Fruit fly (Drosophila melanogaster) whole organism, embryonic: ENCODE data around the gene Hand.

Experiments used
- Atf6 ChIP-seq: fragments of 200-800 bp; sonication (Bioruptor generic); IDR thresholded peaks from 2 replicates; pipeline ENCODE4 v1.3.6; 2022; ENCODE audit warnings: missing biosample characterization, missing genetic modification characterization
- Bgb ChIP-seq: fragments of 200-800 bp; sonication (Bioruptor generic); IDR thresholded peaks from 2 replicates; pipeline ENCODE4 v1.3.6; 2022; ENCODE audit warnings: missing biosample characterization, missing genetic modification characterization; ENCODE audit not compliant: partially characterized antibody
- CG10462 ChIP-seq: fragments of 200-800 bp; sonication (Bioruptor generic); optimal IDR thresholded peaks from 2 replicates; lab custom pipeline; 2016; ENCODE audit warnings: missing biosample characterization, missing genetic modification characterization
- CG10979 ChIP-seq: fragments of 200-800 bp; sonication (Bioruptor generic); optimal IDR thresholded peaks from 2 replicates; lab custom pipeline; 2018; ENCODE audit warnings: missing biosample characterization, mild to moderate bottlenecking, missing genetic modification characterization, moderate library complexity
- CG11247 ChIP-seq: fragments of 200-800 bp; sonication (Bioruptor generic); IDR thresholded peaks from 2 replicates; pipeline ENCODE4 v1.3.6; 2022; ENCODE audit warnings: missing biosample characterization, missing genetic modification characterization
- CG11398 ChIP-seq: fragments of 200-800 bp; sonication (Bioruptor generic); optimal IDR thresholded peaks from 2 replicates; lab custom pipeline; 2016; ENCODE audit warnings: missing biosample characterization, missing genetic modification characterization
- CG11560 ChIP-seq: fragments of 200-800 bp; sonication (Bioruptor generic); IDR thresholded peaks from 3 replicates; pipeline ENCODE4 v1.3.6; 2022; ENCODE audit warnings: missing biosample characterization, missing genetic modification characterization
- CG12219 ChIP-seq: fragments of 200-800 bp; sonication (Bioruptor generic); optimal IDR thresholded peaks from 3 replicates; lab custom pipeline; 2018; ENCODE audit warnings: missing biosample characterization, mild to moderate bottlenecking, missing genetic modification characterization
- CG13287 ChIP-seq: fragments of 200-800 bp; sonication (Bioruptor generic); IDR thresholded peaks from 2 replicates; pipeline ENCODE4 v1.3.6; 2022; ENCODE audit warnings: missing biosample characterization, missing genetic modification characterization; ENCODE audit not compliant: partially characterized antibody
- CG15514 ChIP-seq: fragments of 200-800 bp; sonication (Bioruptor generic); optimal IDR thresholded peaks from 3 replicates; lab custom pipeline; 2017; ENCODE audit warnings: missing biosample characterization, missing genetic modification characterization, mild to moderate bottlenecking, moderate library complexity, missing genetic modification reagents
- CG16813 ChIP-seq: fragments of 200-800 bp; sonication (Bioruptor generic); IDR thresholded peaks from 3 replicates; pipeline ENCODE4 v1.3.6; 2022; ENCODE audit warnings: missing biosample characterization, missing genetic modification characterization; ENCODE audit not compliant: partially characterized antibody
- CG17802 ChIP-seq: fragments of 200-800 bp; sonication (Bioruptor generic); optimal IDR thresholded peaks from 2 replicates; lab custom pipeline; 2018; ENCODE audit warnings: missing biosample characterization, mild to moderate bottlenecking, missing genetic modification characterization, moderate library complexity
- CG17912 ChIP-seq: fragments of 200-800 bp; sonication (Bioruptor generic); optimal IDR thresholded peaks from 2 replicates; lab custom pipeline; 2018; ENCODE audit warnings: missing biosample characterization, mild to moderate bottlenecking, missing genetic modification characterization
- CG3163 ChIP-seq: fragments of 200-800 bp; sonication (Bioruptor generic); optimal IDR thresholded peaks from 3 replicates; lab custom pipeline; 2016; ENCODE audit warnings: missing biosample characterization, missing genetic modification characterization
- CG32767 ChIP-seq: fragments of 200-800 bp; sonication (Bioruptor generic); IDR thresholded peaks from 2 replicates; pipeline ENCODE4 v1.3.6; 2022; ENCODE audit warnings: missing biosample characterization, missing genetic modification characterization
- CG33557 ChIP-seq: fragments of 200-800 bp; sonication (Bioruptor generic); optimal IDR thresholded peaks from 2 replicates; lab custom pipeline; 2019; ENCODE audit warnings: missing biosample characterization, mild to moderate bottlenecking, missing genetic modification characterization, moderate library complexity
- CG3838 ChIP-seq: fragments of 200-800 bp; sonication (Bioruptor generic); optimal IDR thresholded peaks from 3 replicates; lab custom pipeline; 2016; ENCODE audit warnings: missing biosample characterization, missing genetic modification characterization
- CG7786 ChIP-seq: fragments of 200-800 bp; sonication (Bioruptor generic); optimal IDR thresholded peaks from 2 replicates; lab custom pipeline; 2016; ENCODE audit warnings: missing biosample characterization, missing genetic modification characterization
- CG9609 ChIP-seq: fragments of 200-800 bp; sonication (Bioruptor generic); optimal IDR thresholded peaks from 3 replicates; lab custom pipeline; 2016; ENCODE audit warnings: missing biosample characterization, missing genetic modification characterization
- D19A ChIP-seq: fragments of 200-800 bp; optimal IDR thresholded peaks from 3 replicates; lab custom pipeline; 2019; ENCODE audit warnings: missing biosample characterization, mild to moderate bottlenecking, missing genetic modification characterization, moderate library complexity
- Dip3 ChIP-seq: fragments of 200-800 bp; sonication (Bioruptor generic); optimal IDR thresholded peaks from 3 replicates; lab custom pipeline; 2016; ENCODE audit warnings: missing biosample characterization, missing genetic modification characterization
- Ets97D ChIP-seq: fragments of 200-800 bp; sonication (Bioruptor generic); optimal IDR thresholded peaks from 3 replicates; lab custom pipeline; 2016; ENCODE audit warnings: missing biosample characterization, missing genetic modification characterization
- H2.0 ChIP-seq: fragments of 200-800 bp; sonication (Bioruptor generic); IDR thresholded peaks from 2 replicates; pipeline ENCODE4 v1.3.6; 2022; ENCODE audit warnings: missing biosample characterization, missing genetic modification characterization
- HmgD ChIP-seq: fragments of 200-800 bp; sonication (Bioruptor generic); optimal IDR thresholded peaks from 3 replicates; lab custom pipeline; 2016; ENCODE audit warnings: missing biosample characterization, missing genetic modification characterization
- HmgZ ChIP-seq: fragments of 200-800 bp; sonication (Bioruptor generic); optimal IDR thresholded peaks from 2 replicates; lab custom pipeline; 2018; ENCODE audit warnings: missing biosample characterization, mild to moderate bottlenecking, missing genetic modification characterization
- Hr78 ChIP-seq, 2 experiments: fragments of 200-800 bp in 1 of 2; fragments of >200 bp in 1 of 2; sonication (Bioruptor generic) in 1 of 2; optimal IDR thresholded peaks; 2 replicates each; lab custom pipeline; 2017 to 2019; ENCODE audit warnings: missing biosample characterization in 2 of 2, missing genetic modification characterization in 2 of 2, mild to moderate bottlenecking in 1 of 2, moderate library complexity in 1 of 2
- Lhr ChIP-seq: fragments of 200-800 bp; sonication (Bioruptor generic); optimal IDR thresholded peaks from 3 replicates; lab custom pipeline; 2017; ENCODE audit warnings: mild to moderate bottlenecking, missing biosample characterization, missing genetic modification reagents, missing genetic modification characterization
- NfI ChIP-seq: fragments of 200-800 bp; sonication (Bioruptor generic); optimal IDR thresholded peaks from 3 replicates; lab custom pipeline; 2018; ENCODE audit warnings: missing biosample characterization, mild to moderate bottlenecking, missing genetic modification characterization, moderate library complexity
- PHDP ChIP-seq: fragments of 200-800 bp; sonication (Bioruptor generic); optimal IDR thresholded peaks from 3 replicates; lab custom pipeline; 2018; ENCODE audit warnings: missing biosample characterization, mild to moderate bottlenecking, missing genetic modification characterization, moderate library complexity
- Tbp ChIP-seq: fragments of >200 bp; optimal IDR thresholded peaks from 2 replicates; lab custom pipeline; 2018; ENCODE audit warnings: missing biosample characterization, missing genetic modification characterization
- al ChIP-seq: fragments of 200-800 bp; sonication (Bioruptor generic); IDR thresholded peaks from 2 replicates; pipeline ENCODE4 v1.3.6; 2022; ENCODE audit warnings: missing biosample characterization, missing genetic modification characterization
- bbx ChIP-seq: fragments of 200-800 bp; sonication (Bioruptor generic); IDR thresholded peaks from 2 replicates; pipeline ENCODE4 v1.3.6; 2022; ENCODE audit warnings: missing biosample characterization, missing genetic modification characterization; ENCODE audit not compliant: partially characterized antibody
- cad ChIP-seq: fragments of >200 bp; optimal IDR thresholded peaks from 2 replicates; lab custom pipeline; 2017; ENCODE audit warnings: missing biosample characterization, missing genetic modification characterization
- cas ChIP-seq: fragments of 200-800 bp; sonication (Bioruptor generic); IDR thresholded peaks from 2 replicates; pipeline ENCODE4 v1.3.6; 2022; ENCODE audit warnings: missing biosample characterization, missing genetic modification characterization
- chn ChIP-seq: fragments of 200-800 bp; sonication (Bioruptor generic); optimal IDR thresholded peaks from 2 replicates; lab custom pipeline; 2016; ENCODE audit warnings: missing biosample characterization, missing genetic modification characterization
- crp ChIP-seq, 2 experiments: fragments of 200-800 bp; sonication (Bioruptor generic); optimal IDR thresholded peaks; 2 replicates in 1 of 2; 3 replicates in 1 of 2; lab custom pipeline; 2017; ENCODE audit warnings: missing biosample characterization in 2 of 2, missing genetic modification characterization in 2 of 2, mild to moderate bottlenecking in 1 of 2, moderate library complexity in 1 of 2
- disco-r ChIP-seq: fragments of 200-800 bp; sonication (Bioruptor generic); optimal IDR thresholded peaks from 2 replicates; lab custom pipeline; 2016; ENCODE audit warnings: missing biosample characterization, missing genetic modification characterization
- dysf ChIP-seq: fragments of 200-800 bp; sonication (Bioruptor generic); IDR thresholded peaks from 3 replicates; pipeline ENCODE4 v1.3.6; 2022; ENCODE audit warnings: missing biosample characterization, missing genetic modification characterization
- en ChIP-seq: fragments of 200-800 bp; sonication (Bioruptor generic); optimal IDR thresholded peaks from 2 replicates; lab custom pipeline; 2016; ENCODE audit warnings: missing biosample characterization, missing genetic modification characterization
- gro ChIP-seq: fragments of 200-800 bp; sonication (Bioruptor generic); optimal IDR thresholded peaks from 2 replicates; lab custom pipeline; 2016; ENCODE audit warnings: missing biosample characterization, missing genetic modification characterization
- gt ChIP-seq: fragments of 200-800 bp; sonication (Bioruptor generic); IDR thresholded peaks from 2 replicates; pipeline ENCODE4 v1.3.6; 2022; ENCODE audit warnings: missing biosample characterization, missing genetic modification characterization
- hkb ChIP-seq, 2 experiments: fragments of 200-800 bp in 1 of 2; fragments of >200 bp in 1 of 2; sonication (Bioruptor generic) in 1 of 2; IDR thresholded peaks in 1 of 2; optimal IDR thresholded peaks in 1 of 2; 2 replicates each; pipeline versions ENCODE4 v1.3.6 to Lab custom; 2017 to 2022; ENCODE audit warnings: missing biosample characterization in 1 of 2, missing genetic modification characterization in 1 of 2
- inv ChIP-seq: fragments of 200-800 bp; sonication (Bioruptor generic); IDR thresholded peaks from 2 replicates; pipeline ENCODE4 v1.3.6; 2022; ENCODE audit warnings: missing biosample characterization, missing genetic modification characterization; ENCODE audit not compliant: partially characterized antibody
- luna ChIP-seq: fragments of 200-800 bp; sonication (Bioruptor generic); optimal IDR thresholded peaks from 2 replicates; lab custom pipeline; 2016; ENCODE audit warnings: missing biosample characterization, missing genetic modification characterization
- nerfin-1 ChIP-seq: fragments of 200-800 bp; sonication (Bioruptor generic); optimal IDR thresholded peaks from 3 replicates; lab custom pipeline; 2019; ENCODE audit warnings: missing biosample characterization, mild to moderate bottlenecking, missing genetic modification characterization, moderate library complexity
- nerfin-2 ChIP-seq: fragments of 200-800 bp; sonication (Bioruptor generic); IDR thresholded peaks from 2 replicates; pipeline ENCODE4 v1.3.6; 2022; ENCODE audit warnings: missing biosample characterization, missing genetic modification characterization; ENCODE audit not compliant: partially characterized antibody
- nmo ChIP-seq: fragments of 200-800 bp; sonication (Bioruptor generic); optimal IDR thresholded peaks from 2 replicates; lab custom pipeline; 2018; ENCODE audit warnings: missing biosample characterization, mild to moderate bottlenecking, missing genetic modification characterization, moderate library complexity
- nom ChIP-seq: fragments of 200-800 bp; sonication (Bioruptor generic); optimal IDR thresholded peaks from 2 replicates; lab custom pipeline; 2017; ENCODE audit warnings: missing biosample characterization, missing genetic modification characterization, mild to moderate bottlenecking, moderate library complexity, missing genetic modification reagents
- pzg ChIP-seq: fragments of 200-800 bp; sonication (Bioruptor generic); optimal IDR thresholded peaks from 3 replicates; lab custom pipeline; 2018; ENCODE audit warnings: missing biosample characterization, mild to moderate bottlenecking, missing genetic modification characterization, moderate library complexity
- slou ChIP-seq: fragments of 200-800 bp; sonication (Bioruptor generic); optimal IDR thresholded peaks from 3 replicates; lab custom pipeline; 2016; ENCODE audit warnings: missing biosample characterization, missing genetic modification characterization

Hand gene

DNA sequence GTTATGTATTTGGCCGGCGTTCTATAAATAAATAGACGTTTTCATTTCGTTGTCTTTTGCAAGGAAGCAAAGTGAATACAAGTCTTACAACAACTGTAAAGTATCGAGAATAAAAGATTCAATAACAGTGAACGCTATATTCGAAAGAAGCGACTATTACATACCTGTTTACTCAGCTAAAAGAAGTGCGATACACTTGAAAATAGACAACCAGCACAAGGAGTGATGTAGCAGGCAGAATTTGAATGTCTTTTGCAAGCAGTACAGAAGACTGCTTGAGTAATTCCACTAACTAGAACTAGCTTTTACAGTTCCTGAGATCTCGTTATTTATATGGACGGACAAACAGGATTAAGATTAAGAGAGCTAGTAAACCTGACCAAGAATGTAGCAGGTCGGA, 3.1 kb upstream of the Hand start (continued):
- TF ChIP-seq CG7786 (no peak), NfI (GFP tag; lab: Kevin White, UChicago) (peak; percentile 22), Atf6 (GFP tag; lab: Robert Waterston, UW) (no peak), CG9609 (GFP tag; lab: Kevin White, UChicago) (no peak), Bgb (GFP tag; lab: Robert Waterston, UW) (peak; percentile 73), slou (GFP tag; lab: Kevin White, UChicago) (no peak), nerfin-1 (peak; percentile 31), CG13287 (GFP tag; lab: Robert Waterston, UW) (peak; percentile 64), nom (no peak), nerfin-2 (peak; percentile 65; the same call in 1 of the 2 replicates), CG11560 (tag; lab: Robert Waterston, UW) (no peak), CG10979 (tag; lab: Kevin White, UChicago) (peak; percentile 7), HmgZ (tag; lab: Kevin White, UChicago) (peak; percentile 67), hkb (optimal IDR thresholded peaks at IDR 0.05; lab: Kevin White, UChicago) (no peak), hkb (GFP tag; IDR thresholded peaks at IDR 0.05; lab: Robert Waterston, UW) (no peak), crp (GFP tag; optimal IDR thresholded peaks at IDR 0.05; lab: Kevin White, UChicago) (no peak), gt (GFP tag; lab: Robert Waterston, UW) (no peak), CG15514 (GFP tag; lab: Kevin White, UChicago) (peak; percentile 83), CG17912 (GFP tag; lab: Kevin White, UChicago) (peak; percentile 61), pzg (GFP tag; lab: Kevin White, UChicago) (peak; percentile 34), chn (GFP tag; lab: Kevin White, UChicago) (no peak), disco-r (GFP tag; lab: Kevin White, UChicago) (no peak), Ets97D (peak; percentile 49), dysf (GFP tag; lab: Robert Waterston, UW) (no peak), inv (GFP tag; lab: Robert Waterston, UW) (peak; percentile 35), CG33557 (peak; percentile 10), al (GFP tag; lab: Robert Waterston, UW) (no peak), CG3838 (GFP tag; lab: Kevin White, UChicago) (no peak), H2.0 (GFP tag; lab: Robert Waterston, UW) (no peak), CG16813 (GFP tag; lab: Robert Waterston, UW) (peak; percentile 91), Lhr (GFP tag; lab: Kevin White, UChicago) (peak; percentile 58), nmo (peak; percentile 40), cad (no peak), HmgD (GFP tag; lab: Kevin White, UChicago) (peak; percentile 59), en (GFP tag; lab: Kevin White, UChicago) (no peak), CG10462 (peak; percentile 29), Tbp (no peak), PHDP (no peak), bbx (GFP tag; lab: Robert Waterston, UW) (peak; percentile 54), Hr78 (GFP tag; optimal IDR thresholded peaks at IDR 0.05; lab: Kevin White, UChicago) (no peak), CG12219 (no peak), CG32767 (GFP tag; lab: Robert Waterston, UW) (no peak), cas (GFP tag; lab: Robert Waterston, UW) (no peak), CG17802 (tag; lab: Kevin White, UChicago) (no peak), CG11247 (GFP tag; lab: Robert Waterston, UW) (no peak), D19A (peak; percentile 53), gro (GFP tag; lab: Kevin White, UChicago) (no peak), CG11398 (GFP tag; lab: Kevin White, UChicago) (no peak), CG3163 (peak; percentile 3), Dip3 (GFP tag; lab: Kevin White, UChicago) (no peak), luna (GFP tag; lab: Kevin White, UChicago) (peak; percentile 28)
